Worm (Caenorhabditis elegans) whole organism, L1 larva: ENCODE results near the gene spp-1.
A peak's percentile ranks its signal among the peaks of the same experiment; 100 is the strongest.

Experiments
- C16A3.4 ChIP-seq: fragments of 150-350 bp; optimal IDR thresholded peaks from 2 replicates; lab custom pipeline; 2014; ENCODE audit warnings: missing biosample characterization, missing genetic modification characterization
- ama-1 ChIP-seq: fragments of 150-350 bp; optimal IDR thresholded peaks from 2 replicates; lab custom pipeline; 2014
- ceh-63 ChIP-seq: fragments of 200-800 bp; sonication (Bioruptor generic); optimal IDR thresholded peaks from 2 replicates; lab custom pipeline; 2018; ENCODE audit warnings: mild to moderate bottlenecking, missing genetic modification characterization, missing compliant biosample characterization
- ceh-90 ChIP-seq: sonication (generic microtip); optimal IDR thresholded peaks from 2 replicates; lab custom pipeline; 2016; ENCODE audit warnings: missing genetic modification characterization, missing compliant biosample characterization
- ces-1 ChIP-seq: fragments of 150-350 bp; optimal IDR thresholded peaks from 2 replicates; lab custom pipeline; 2014; ENCODE audit warnings: missing biosample characterization, missing genetic modification reagents, missing genetic modification characterization
- dsc-1 ChIP-seq: sonication (generic microtip); optimal IDR thresholded peaks from 2 replicates; lab custom pipeline; 2016; ENCODE audit warnings: mild to moderate bottlenecking, missing genetic modification characterization, missing compliant biosample characterization
- efl-1 ChIP-seq, 4 experiments: fragments of 150-350 bp; optimal IDR thresholded peaks in 3 of 4; peaks in 1 of 4; 1 replicate in 1 of 4; 2 replicates in 3 of 4; lab custom pipeline; 2014; ENCODE audit warnings: missing biosample characterization in 2 of 4, missing genetic modification characterization in 2 of 4, missing genetic modification reagents in 2 of 4
- elt-2 ChIP-seq: sonication (generic microtip); optimal IDR thresholded peaks from 2 replicates; lab custom pipeline; 2016; ENCODE audit warnings: missing genetic modification characterization, mild to moderate bottlenecking, inconsistent platforms, missing compliant biosample characterization, missing genetic modification reagents
- elt-3 ChIP-seq, 6 experiments: fragments of 150-350 bp in 1 of 6; sonication (generic microtip); optimal IDR thresholded peaks; 2 replicates each; lab custom pipeline; 2017 to 2018; ENCODE audit warnings: missing biosample characterization in 6 of 6, missing genetic modification characterization in 6 of 6, inconsistent platforms in 1 of 6
- fkh-10 ChIP-seq: sonication (generic microtip); optimal IDR thresholded peaks from 2 replicates; lab custom pipeline; 2017; ENCODE audit warnings: missing biosample characterization, missing genetic modification reagents, missing genetic modification characterization
- grh-1 ChIP-seq: fragments of 200-800 bp; sonication (Bioruptor generic); IDR thresholded peaks from 2 replicates; pipeline ENCODE4 v1.3.6; 2022; ENCODE audit warnings: missing genetic modification reagents, missing genetic modification characterization, missing compliant biosample characterization
- lin-15B ChIP-seq: fragments of 150-350 bp; sonication (generic microtip); optimal IDR thresholded peaks from 3 replicates; lab custom pipeline; 2014; ENCODE audit warnings: missing biosample characterization, missing genetic modification characterization
- lin-35 ChIP-seq, 2 experiments: fragments of 150-350 bp; optimal IDR thresholded peaks; 2 replicates each; lab custom pipeline; 2014; ENCODE audit warnings: missing biosample characterization in 2 of 2, missing genetic modification characterization in 2 of 2, missing genetic modification reagents in 2 of 2
- lin-39 ChIP-seq: fragments of 150-350 bp; optimal IDR thresholded peaks from 2 replicates; lab custom pipeline; 2014; ENCODE audit warnings: missing biosample characterization, missing genetic modification reagents, missing genetic modification characterization
- lsy-2 ChIP-seq, 2 experiments: fragments of 150-350 bp; optimal IDR thresholded peaks; 2 replicates each; lab custom pipeline; 2014; ENCODE audit warnings: missing biosample characterization in 2 of 2, missing genetic modification characterization in 2 of 2
- nhr-20 ChIP-seq: sonication (generic microtip); optimal IDR thresholded peaks from 2 replicates; lab custom pipeline; 2016; ENCODE audit warnings: mild to moderate bottlenecking, missing genetic modification characterization, missing compliant biosample characterization
- nhr-71 ChIP-seq: sonication (generic microtip); optimal IDR thresholded peaks from 2 replicates; lab custom pipeline; 2016; ENCODE audit warnings: mild to moderate bottlenecking, missing genetic modification characterization, moderate library complexity, missing compliant biosample characterization
- nhr-85 ChIP-seq: sonication (generic microtip); peaks from one replicate; lab custom pipeline; 2016; ENCODE audit warnings: missing genetic modification characterization, inconsistent platforms, missing compliant biosample characterization
- nhr-90 ChIP-seq: sonication (generic microtip); optimal IDR thresholded peaks from 2 replicates; lab custom pipeline; 2016; ENCODE audit warnings: mild to moderate bottlenecking, missing genetic modification characterization, missing compliant biosample characterization; ENCODE audit not compliant: poor library complexity
- pqm-1 ChIP-seq: sonication (generic microtip); optimal IDR thresholded peaks from 3 replicates; lab custom pipeline; 2017; ENCODE audit warnings: missing biosample characterization, missing genetic modification characterization
- sptf-1 ChIP-seq: fragments of 150-350 bp; optimal IDR thresholded peaks from 2 replicates; lab custom pipeline; 2014; ENCODE audit warnings: missing biosample characterization, missing genetic modification characterization
- tbx-2 ChIP-seq: sonication (generic microtip); optimal IDR thresholded peaks from 2 replicates; lab custom pipeline; 2016; ENCODE audit warnings: missing genetic modification characterization, missing compliant biosample characterization
- tlp-1 ChIP-seq: fragments of 150-350 bp; optimal IDR thresholded peaks from 2 replicates; lab custom pipeline; 2014; ENCODE audit warnings: missing biosample characterization, missing genetic modification characterization
- xbp-1 ChIP-seq: sonication (generic microtip); optimal IDR thresholded peaks from 2 replicates; lab custom pipeline; 2016; ENCODE audit warnings: missing genetic modification characterization, missing compliant biosample characterization

Gene spp-1

DNA sequence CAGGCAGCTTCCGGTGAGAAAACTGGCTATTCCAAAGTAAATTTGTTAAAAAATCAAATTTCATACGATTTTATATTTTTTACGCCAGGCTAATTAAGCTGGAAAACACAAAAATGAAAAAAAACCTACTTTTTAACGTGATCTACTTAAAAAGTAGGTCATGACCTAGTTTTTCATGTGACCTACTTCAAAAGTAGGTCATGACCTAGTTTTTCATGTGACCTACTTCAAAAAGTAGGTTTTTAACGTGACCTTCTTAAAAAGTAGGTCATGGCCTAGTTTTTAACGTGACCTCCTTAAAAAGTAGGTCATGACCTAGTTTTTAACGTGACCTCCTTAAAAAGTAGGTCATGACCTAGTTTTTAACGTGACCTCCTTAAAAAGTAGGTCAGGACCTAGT, 38.8 kb downstream of the spp-1 start:
- peak; percentile 93 for TF ChIP-seq nhr-85 (tag; lab: Kevin White, UChicago)

DNA sequence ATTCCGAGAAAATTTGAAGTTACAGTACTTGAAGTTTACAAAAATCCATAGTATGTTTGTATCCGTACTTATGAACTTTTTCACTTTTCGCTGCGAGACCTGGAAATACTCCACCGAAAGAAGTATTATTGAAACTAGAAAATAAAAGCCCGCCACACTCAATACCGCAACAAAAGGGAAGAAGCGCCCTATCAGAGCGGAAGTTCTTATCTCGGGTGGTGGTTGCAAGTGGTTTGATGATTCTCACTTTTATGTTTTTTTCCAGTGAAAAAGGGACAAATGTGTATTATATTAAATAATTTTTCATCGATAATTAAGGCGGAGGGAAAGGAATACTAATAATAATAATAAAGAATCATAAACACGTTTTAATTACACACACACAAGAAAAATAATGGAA, 41.2 kb downstream of the spp-1 start:
- TF ChIP-seq efl-1 (optimal IDR thresholded peaks at IDR 0.05; lab: Kevin White, UChicago) (no peak), efl-1 (GFP tag; optimal IDR thresholded peaks at IDR 0.05 in 1 of 2; lab: Kevin White, UChicago) (peak in 1 of 2 experiments; percentile 1), elt-2 (tag; lab: Kevin White, UChicago) (peak; percentile 10), ama-1 (lab: Kevin White, UChicago) (no peak)

DNA sequence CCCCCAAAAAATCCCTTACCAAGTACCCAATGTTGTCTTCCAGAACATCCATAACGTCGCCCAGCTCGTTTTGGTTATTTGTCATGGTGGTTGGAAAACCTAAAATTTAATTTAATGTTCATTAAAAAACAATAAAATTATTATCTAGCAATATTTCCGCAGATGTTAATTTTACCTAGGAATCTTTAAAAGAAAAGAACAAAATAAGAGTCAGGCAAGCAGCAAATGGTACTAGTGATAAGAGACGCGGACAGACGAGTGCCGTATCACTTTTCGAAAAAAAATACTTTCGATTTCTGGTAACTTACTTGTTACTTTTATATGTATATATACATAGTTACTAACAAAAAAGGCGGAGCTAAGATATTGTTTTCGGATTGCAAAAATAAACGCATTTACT, 44.5 kb downstream of the spp-1 start, which contains the start of gene T07A5.7:
Gene T07A5.7 (minus strand): TSS at position 101 of the 400 bp plus-strand sequence.
- TF ChIP-seq elt-2 (tag; lab: Kevin White, UChicago): no peak
- no peak for TF ChIP-seq lsy-2 (tag; optimal IDR thresholded peaks at IDR 0.05; lab: Kevin White, UChicago)
- TF ChIP-seq lin-15B: no peak
- TF ChIP-seq efl-1 (optimal IDR thresholded peaks at IDR 0.05; lab: Kevin White, UChicago): no peak
- peak in 1 of 2 experiments; percentile 59 for TF ChIP-seq efl-1 (GFP tag; optimal IDR thresholded peaks at IDR 0.05 in 1 of 2; lab: Kevin White, UChicago)
- TF ChIP-seq nhr-90 (tag; lab: Kevin White, UChicago): no peak

DNA sequence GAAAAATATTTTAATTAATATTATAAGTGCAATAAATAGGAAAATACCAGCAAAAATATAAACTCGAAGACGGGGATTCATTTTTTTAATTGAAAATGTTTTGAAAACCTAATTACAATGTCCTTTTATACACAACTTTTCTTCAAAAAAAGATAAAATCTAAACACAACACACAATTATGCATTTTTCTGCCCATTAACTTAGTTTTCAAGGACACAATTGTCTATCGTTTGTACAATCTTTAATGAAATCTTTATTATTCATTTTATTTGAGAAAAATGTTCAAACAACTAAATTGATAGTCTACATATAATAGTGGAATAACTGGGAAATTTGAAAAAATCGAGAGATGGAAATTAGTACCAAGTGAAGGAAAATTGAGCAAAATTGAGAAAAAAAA, 49.4 kb downstream of the spp-1 start, which contains the start of gene T07A5.1:
Gene T07A5.1 (minus strand): TSS at position 149 of the 400 bp plus-strand sequence.
- no peak for TF ChIP-seq sptf-1
- TF ChIP-seq tbx-2: no peak
- TF ChIP-seq nhr-20 (tag; lab: Kevin White, UChicago): no peak
- TF ChIP-seq dsc-1 (tag; lab: Kevin White, UChicago): no peak
- no peak for TF ChIP-seq pqm-1 (tag; lab: Kevin White, UChicago)
- TF ChIP-seq lin-39 (tag; lab: Kevin White, UChicago): peak; percentile 15
- no peak for TF ChIP-seq lin-35 (GFP tag; optimal IDR thresholded peaks at IDR 0.05; lab: Kevin White, UChicago)
- peak; percentile 60 for TF ChIP-seq nhr-85 (tag; lab: Kevin White, UChicago)
- TF ChIP-seq ces-1: no peak
- TF ChIP-seq tlp-1 (tag; lab: Kevin White, UChicago): no peak
- no peak for TF ChIP-seq elt-3 (tag; optimal IDR thresholded peaks at IDR 0.05; lab: Kevin White, UChicago)
- no peak for TF ChIP-seq ceh-90 (tag; lab: Kevin White, UChicago)

DNA sequence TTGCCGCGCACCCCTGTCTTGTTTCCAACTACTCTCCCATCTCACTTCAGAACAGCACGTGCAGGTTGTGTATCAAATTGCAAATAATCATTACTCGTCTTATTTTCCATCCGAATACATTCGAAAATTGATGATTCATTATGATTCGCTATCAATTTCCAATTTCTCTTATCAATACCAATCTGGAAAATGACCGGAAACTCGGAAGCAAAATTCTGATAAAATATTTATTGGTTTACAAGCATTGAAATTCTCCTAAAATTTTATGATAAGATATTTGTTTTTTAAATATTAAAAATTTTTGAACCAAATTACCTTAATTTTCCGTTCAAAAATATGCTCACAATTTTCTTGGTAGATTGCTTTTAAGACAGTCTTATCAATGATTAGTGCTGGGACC, 50.2 kb downstream of the spp-1 start:
- TF ChIP-seq efl-1 (optimal IDR thresholded peaks at IDR 0.05; lab: Kevin White, UChicago): no peak
- TF ChIP-seq efl-1 (GFP tag; optimal IDR thresholded peaks at IDR 0.05 in 1 of 2; lab: Kevin White, UChicago): peak in 1 of 2 experiments; percentile 18
- no peak for TF ChIP-seq ceh-63 (GFP tag; lab: Kevin White, UChicago)
- TF ChIP-seq grh-1 (GFP tag; lab: Robert Waterston, UW): no peak
- peak; percentile 76 for TF ChIP-seq elt-2 (tag; lab: Kevin White, UChicago)
- no peak for TF ChIP-seq xbp-1 (tag; lab: Kevin White, UChicago)
- no peak for TF ChIP-seq nhr-71
- no peak for TF ChIP-seq C16A3.4 (tag; lab: Kevin White, UChicago)
- TF ChIP-seq fkh-10 (GFP tag; lab: Kevin White, UChicago): no peak
